Worm (Caenorhabditis elegans) whole organism, L3 larva: Measurements from ENCODE around the gene rnp-9.
A peak's percentile ranks its signal among the peaks of the same experiment; 100 is the strongest.

Experiments
- R02D3.7 ChIP-seq: fragments of 150-350 bp; optimal IDR thresholded peaks from 2 replicates; lab custom pipeline; 2014; ENCODE audit warnings: missing biosample characterization, missing genetic modification characterization
- aly-2 ChIP-seq: fragments of 150-350 bp; optimal IDR thresholded peaks from 2 replicates; lab custom pipeline; 2014; ENCODE audit warnings: missing biosample characterization, missing genetic modification characterization
- ceh-16 ChIP-seq: sonication (generic microtip); optimal IDR thresholded peaks from 2 replicates; lab custom pipeline; 2017; ENCODE audit warnings: missing biosample characterization, missing genetic modification characterization
- ceh-28 ChIP-seq: fragments of 150-350 bp; optimal IDR thresholded peaks from 2 replicates; lab custom pipeline; 2014; ENCODE audit warnings: missing biosample characterization, missing genetic modification reagents, missing genetic modification characterization
- ceh-82 ChIP-seq: fragments of 150-350 bp; optimal IDR thresholded peaks from 2 replicates; lab custom pipeline; 2014; ENCODE audit warnings: missing biosample characterization, missing genetic modification characterization
- egl-27 ChIP-seq: sonication (generic microtip); optimal IDR thresholded peaks from 4 replicates; lab custom pipeline; 2017; ENCODE audit warnings: missing biosample characterization, missing genetic modification reagents, missing genetic modification characterization
- egl-5 ChIP-seq: fragments of 150-350 bp; optimal IDR thresholded peaks from 2 replicates; lab custom pipeline; 2017; ENCODE audit warnings: missing biosample characterization, missing genetic modification reagents, missing genetic modification characterization, inconsistent platforms
- elt-1 ChIP-seq: fragments of 150-350 bp; optimal IDR thresholded peaks from 2 replicates; lab custom pipeline; 2014; ENCODE audit warnings: missing biosample characterization, missing genetic modification characterization
- elt-2 ChIP-seq: sonication (generic microtip); optimal IDR thresholded peaks from 2 replicates; lab custom pipeline; 2016; ENCODE audit warnings: missing genetic modification reagents, mild to moderate bottlenecking, missing genetic modification characterization, missing compliant biosample characterization
- elt-3 ChIP-seq, 3 experiments: fragments of 150-350 bp in 1 of 3; sonication (generic microtip) in 2 of 3; optimal IDR thresholded peaks; 2 replicates in 2 of 3; 4 replicates in 1 of 3; lab custom pipeline; 2014 to 2017; ENCODE audit warnings: missing biosample characterization in 3 of 3, missing genetic modification characterization in 3 of 3
- eor-1 ChIP-seq, 2 experiments: fragments of 150-350 bp; optimal IDR thresholded peaks; 2 replicates each; lab custom pipeline; 2014 to 2018; ENCODE audit warnings: missing biosample characterization in 2 of 2, missing genetic modification characterization in 2 of 2
- fkh-10 ChIP-seq: sonication (generic microtip); optimal IDR thresholded peaks from 2 replicates; lab custom pipeline; 2017; ENCODE audit warnings: missing biosample characterization, missing genetic modification reagents, missing genetic modification characterization
- fkh-2 ChIP-seq: fragments of 150-350 bp; optimal IDR thresholded peaks from 2 replicates; lab custom pipeline; 2014; ENCODE audit warnings: missing biosample characterization, missing genetic modification reagents, missing genetic modification characterization
- fos-1 ChIP-seq: fragments of 150-350 bp; optimal IDR thresholded peaks from 2 replicates; lab custom pipeline; 2014; ENCODE audit warnings: missing biosample characterization, missing genetic modification characterization
- hmg-11 ChIP-seq: sonication (generic microtip); optimal IDR thresholded peaks from 2 replicates; lab custom pipeline; 2016; ENCODE audit warnings: missing genetic modification characterization, missing compliant biosample characterization
- jun-1 ChIP-seq: fragments of 150-350 bp; optimal IDR thresholded peaks from 2 replicates; lab custom pipeline; 2014; ENCODE audit warnings: missing biosample characterization, missing genetic modification reagents, missing genetic modification characterization
- lin-15B ChIP-seq: fragments of 150-350 bp; optimal IDR thresholded peaks from 2 replicates; lab custom pipeline; 2014; ENCODE audit warnings: missing biosample characterization, missing genetic modification characterization
- lin-39 ChIP-seq: fragments of 150-350 bp; optimal IDR thresholded peaks from 2 replicates; lab custom pipeline; 2018; ENCODE audit warnings: missing biosample characterization, missing genetic modification reagents, missing genetic modification characterization
- lsy-12 ChIP-seq: sonication (generic microtip); optimal IDR thresholded peaks from 2 replicates; lab custom pipeline; 2016; ENCODE audit warnings: mild to moderate bottlenecking, missing genetic modification characterization, missing compliant biosample characterization
- mdl-1 ChIP-seq: fragments of 150-350 bp; optimal IDR thresholded peaks from 2 replicates; lab custom pipeline; 2014; ENCODE audit warnings: missing biosample characterization, missing genetic modification characterization
- mml-1 ChIP-seq: fragments of 150-350 bp; sonication (generic microtip); optimal IDR thresholded peaks from 3 replicates; lab custom pipeline; 2014; ENCODE audit warnings: missing biosample characterization, missing genetic modification characterization
- nfya-1 ChIP-seq: sonication (generic microtip); optimal IDR thresholded peaks from 2 replicates; lab custom pipeline; 2017; ENCODE audit warnings: missing genetic modification characterization, mild to moderate bottlenecking, missing compliant biosample characterization, antibody characterized with exemption, moderate library complexity; ENCODE audit not compliant: insufficient read depth
- nhr-11 ChIP-seq: fragments of 150-350 bp; optimal IDR thresholded peaks from 2 replicates; lab custom pipeline; 2014; ENCODE audit warnings: missing biosample characterization, missing genetic modification characterization
- nhr-12 ChIP-seq: fragments of 150-350 bp; optimal IDR thresholded peaks from 2 replicates; lab custom pipeline; 2014; ENCODE audit warnings: missing biosample characterization, missing genetic modification characterization
- nhr-23 ChIP-seq: fragments of 150-350 bp; optimal IDR thresholded peaks from 2 replicates; lab custom pipeline; 2014; ENCODE audit warnings: missing biosample characterization, missing genetic modification reagents, missing genetic modification characterization
- nhr-237 ChIP-seq: fragments of 150-350 bp; optimal IDR thresholded peaks from 2 replicates; lab custom pipeline; 2014; ENCODE audit warnings: missing biosample characterization, missing genetic modification characterization
- nhr-25 ChIP-seq: sonication (generic microtip); optimal IDR thresholded peaks from 2 replicates; lab custom pipeline; 2017; ENCODE audit warnings: missing biosample characterization, missing genetic modification characterization
- nhr-28 ChIP-seq: fragments of 150-350 bp; optimal IDR thresholded peaks from 2 replicates; lab custom pipeline; 2014; ENCODE audit warnings: missing biosample characterization, missing genetic modification characterization
- nhr-43 ChIP-seq: sonication (generic microtip); optimal IDR thresholded peaks from 2 replicates; lab custom pipeline; 2016; ENCODE audit warnings: mild to moderate bottlenecking, missing genetic modification characterization, missing compliant biosample characterization; ENCODE audit not compliant: poor library complexity, severe bottlenecking
- nhr-67 ChIP-seq: fragments of 150-350 bp; optimal IDR thresholded peaks from 2 replicates; lab custom pipeline; 2014; ENCODE audit warnings: missing biosample characterization, missing genetic modification characterization
- nhr-76 ChIP-seq: fragments of 150-350 bp; sonication (generic microtip); optimal IDR thresholded peaks from 5 replicates; lab custom pipeline; 2014; ENCODE audit warnings: missing biosample characterization, missing genetic modification characterization
- nhr-77 ChIP-seq: fragments of 150-350 bp; optimal IDR thresholded peaks from 2 replicates; lab custom pipeline; 2014; ENCODE audit warnings: missing biosample characterization, missing genetic modification characterization
- pha-4 ChIP-seq: fragments of 150-350 bp; optimal IDR thresholded peaks from 2 replicates; lab custom pipeline; 2014; ENCODE audit warnings: missing biosample characterization, missing genetic modification reagents, missing genetic modification characterization
- pqm-1 ChIP-seq: fragments of 150-350 bp; optimal IDR thresholded peaks from 2 replicates; lab custom pipeline; 2017; ENCODE audit warnings: missing biosample characterization, missing genetic modification characterization, inconsistent platforms
- sea-2 ChIP-seq: fragments of 150-350 bp; sonication (generic microtip); optimal IDR thresholded peaks from 4 replicates; lab custom pipeline; 2014; ENCODE audit warnings: missing biosample characterization, missing genetic modification reagents, missing genetic modification characterization
- skn-1 ChIP-seq: fragments of 150-350 bp; optimal IDR thresholded peaks from 2 replicates; lab custom pipeline; 2014; ENCODE audit warnings: missing biosample characterization, missing genetic modification characterization
- snpc-4 ChIP-seq: fragments of 150-350 bp; optimal IDR thresholded peaks from 2 replicates; lab custom pipeline; 2014; ENCODE audit warnings: missing biosample characterization, missing genetic modification characterization
- tbx-2 ChIP-seq: sonication (generic microtip); optimal IDR thresholded peaks from 2 replicates; lab custom pipeline; 2016; ENCODE audit warnings: mild to moderate bottlenecking, missing genetic modification characterization, missing compliant biosample characterization
- unc-39 ChIP-seq: sonication (generic microtip); optimal IDR thresholded peaks from 4 replicates; lab custom pipeline; 2017; ENCODE audit warnings: missing biosample characterization, missing genetic modification characterization
- unc-62 ChIP-seq: fragments of 150-350 bp; sonication (generic microtip); optimal IDR thresholded peaks from 4 replicates; lab custom pipeline; 2014; ENCODE audit warnings: missing biosample characterization, missing genetic modification reagents, missing genetic modification characterization
- zag-1 ChIP-seq: fragments of 150-350 bp; optimal IDR thresholded peaks from 2 replicates; lab custom pipeline; 2014; ENCODE audit warnings: missing biosample characterization, missing genetic modification characterization
- ztf-11 ChIP-seq: fragments of 150-350 bp; optimal IDR thresholded peaks from 2 replicates; lab custom pipeline; 2014; ENCODE audit warnings: missing biosample characterization, missing genetic modification characterization
- ztf-4 ChIP-seq: fragments of 150-350 bp; optimal IDR thresholded peaks from 2 replicates; lab custom pipeline; 2014; ENCODE audit warnings: missing biosample characterization, missing genetic modification characterization

Gene rnp-9

DNA sequence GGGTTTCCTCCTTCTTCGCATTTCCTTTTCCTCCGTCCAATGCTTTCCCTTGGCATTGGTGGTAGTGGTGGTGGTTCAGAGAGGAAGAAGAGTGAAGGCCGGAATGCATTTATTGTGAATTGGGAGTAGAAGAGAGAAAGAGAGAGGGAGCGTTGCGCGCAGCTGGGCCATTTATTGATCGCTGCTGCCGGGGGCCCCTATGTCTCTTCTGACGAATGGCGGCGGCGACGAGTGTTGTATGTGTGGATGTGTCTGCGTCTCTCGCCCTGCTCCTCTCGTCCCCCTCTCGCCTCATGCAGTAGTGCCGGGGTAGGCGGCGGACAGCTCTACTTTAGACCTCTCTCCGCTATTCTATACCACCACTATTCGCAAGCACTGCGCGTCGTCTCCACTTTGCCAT, 20.5 kb upstream of the rnp-9 start, which contains the start of gene unc-115:
unc-115 (plus strand) TSS at position 301 of the 400 bp plus-strand sequence.
- peak; percentile 56 for TF ChIP-seq elt-2
- peak; percentile 66 for TF ChIP-seq nhr-23 (tag; lab: Kevin White, UChicago)
- peak; percentile 35 for TF ChIP-seq lin-15B (tag; lab: Kevin White, UChicago)
- TF ChIP-seq nhr-77 (tag; lab: Kevin White, UChicago): no peak
- TF ChIP-seq nhr-25 (tag; lab: Kevin White, UChicago): peak; percentile 62
- TF ChIP-seq ceh-16 (tag; lab: Kevin White, UChicago): no peak
- no peak for TF ChIP-seq elt-3 (tag; optimal IDR thresholded peaks at IDR 0.05; lab: Kevin White, UChicago)
- no peak for TF ChIP-seq ztf-4 (tag; lab: Kevin White, UChicago)
- peak; percentile 71 for TF ChIP-seq ceh-82 (tag; lab: Kevin White, UChicago)
- peak; percentile 74 for TF ChIP-seq mdl-1
- TF ChIP-seq zag-1 (tag; lab: Kevin White, UChicago): peak; percentile 59
- peak; percentile 74 for TF ChIP-seq jun-1 (tag; lab: Kevin White, UChicago)
- peak; percentile 71 for TF ChIP-seq egl-27 (tag; lab: Kevin White, UChicago)
- peak; percentile 63 for TF ChIP-seq nhr-43 (tag; lab: Kevin White, UChicago)
- TF ChIP-seq pha-4 (tag; lab: Kevin White, UChicago): peak; percentile 81
- peak; percentile 91 for TF ChIP-seq lsy-12 (tag; lab: Kevin White, UChicago)
- peak; percentile 38 for TF ChIP-seq nhr-11 (tag; lab: Kevin White, UChicago)
- no peak for TF ChIP-seq nhr-237 (tag; lab: Kevin White, UChicago)
- no peak for TF ChIP-seq elt-1
- TF ChIP-seq unc-62 (GFP tag; lab: Kevin White, UChicago): peak; percentile 1
- TF ChIP-seq fos-1 (tag; lab: Kevin White, UChicago): no peak
- peak; percentile 58 for TF ChIP-seq egl-5 (tag; lab: Kevin White, UChicago)
- TF ChIP-seq hmg-11: peak; percentile 95
- peak; percentile 54 for TF ChIP-seq skn-1
- TF ChIP-seq R02D3.7: peak; percentile 67
- TF ChIP-seq tbx-2: peak; percentile 87
- TF ChIP-seq ceh-28 (tag; lab: Kevin White, UChicago): peak; percentile 90
- TF ChIP-seq snpc-4 (tag; lab: Kevin White, UChicago): peak; percentile 52
- peak; percentile 93 for TF ChIP-seq lin-39 (tag; lab: Kevin White, UChicago)
- peak; percentile 95 for TF ChIP-seq nfya-1 (tag; lab: Kevin White, UChicago)

DNA sequence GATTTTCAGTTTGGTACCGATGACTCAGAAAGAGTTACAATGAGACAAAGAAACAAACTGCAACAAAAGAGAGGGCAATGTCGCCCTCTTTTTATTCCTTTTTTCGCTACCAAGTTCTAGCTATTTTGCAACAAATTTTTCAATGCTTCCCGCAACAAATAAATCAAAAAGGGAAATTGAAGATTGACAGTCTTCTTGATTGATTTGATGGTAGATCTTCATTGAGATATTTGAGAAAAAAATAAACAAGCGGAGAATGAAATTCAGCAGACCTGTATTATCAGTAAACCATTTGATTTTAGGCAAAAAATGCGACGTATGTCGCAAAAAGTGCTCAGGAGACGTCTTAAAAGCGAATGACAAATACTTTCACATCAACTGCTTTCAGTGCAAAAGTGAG, 19.9 kb upstream of the rnp-9 start:
- no peak for TF ChIP-seq nhr-76
- no peak for TF ChIP-seq ceh-82 (tag; lab: Kevin White, UChicago)
- peak; percentile 92 for TF ChIP-seq unc-62 (GFP tag; lab: Kevin White, UChicago)
- TF ChIP-seq fkh-2: no peak
- TF ChIP-seq elt-3 (tag; optimal IDR thresholded peaks at IDR 0.05; lab: Kevin White, UChicago): no peak
- no peak for TF ChIP-seq nhr-77 (tag; lab: Kevin White, UChicago)
- peak; percentile 54 for TF ChIP-seq nhr-25 (tag; lab: Kevin White, UChicago)
- no peak for TF ChIP-seq sea-2
- TF ChIP-seq egl-5 (tag; lab: Kevin White, UChicago): no peak
- no peak for TF ChIP-seq ztf-4 (tag; lab: Kevin White, UChicago)
- TF ChIP-seq nhr-67: no peak
- no peak for TF ChIP-seq fos-1 (tag; lab: Kevin White, UChicago)
- TF ChIP-seq eor-1 (tag; optimal IDR thresholded peaks at IDR 0.05; lab: Kevin White, UChicago): no peak
- TF ChIP-seq mml-1 (tag; lab: Kevin White, UChicago): no peak
- no peak for TF ChIP-seq elt-1

DNA sequence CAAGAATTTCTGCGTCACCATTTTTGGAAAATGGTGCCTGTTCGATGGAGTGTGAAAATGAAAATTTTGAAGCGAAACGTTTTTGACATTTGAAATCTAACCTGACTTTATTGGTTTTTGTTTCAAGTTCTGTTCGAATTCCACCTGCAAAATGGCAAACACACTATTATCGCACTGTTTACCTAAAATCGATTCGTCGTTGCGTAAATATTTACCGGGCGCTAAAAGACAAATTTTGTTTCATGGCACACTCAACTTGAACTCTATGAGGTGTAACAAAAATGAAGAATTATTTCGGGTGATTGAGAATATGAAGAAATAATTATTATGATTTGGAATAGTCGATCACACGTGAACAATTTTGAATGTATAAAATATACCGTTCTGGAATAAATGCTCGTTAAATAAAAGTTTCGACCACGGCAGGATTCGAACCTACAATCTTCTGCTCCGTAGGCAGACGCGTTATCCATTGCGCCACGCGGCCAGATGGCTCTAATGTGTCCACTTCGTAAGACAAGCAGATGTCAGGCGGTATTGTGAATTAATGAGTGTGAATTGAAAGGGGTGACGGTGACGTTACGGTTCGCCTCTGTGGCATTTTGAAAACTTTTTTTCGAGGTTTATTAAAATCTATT, 18.8 kb upstream of the rnp-9 start:
- TF ChIP-seq unc-39 (no peak), skn-1 (no peak), ztf-11 (no peak), eor-1 (tag; optimal IDR thresholded peaks at IDR 0.05; lab: Kevin White, UChicago) (no peak), elt-3 (tag; optimal IDR thresholded peaks at IDR 0.05; lab: Kevin White, UChicago) (no peak), aly-2 (no peak), fkh-10 (GFP tag; lab: Kevin White, UChicago) (no peak), nhr-12 (tag; lab: Kevin White, UChicago) (no peak), egl-27 (tag; lab: Kevin White, UChicago) (no peak), hmg-11 (no peak), R02D3.7 (no peak), lin-15B (tag; lab: Kevin White, UChicago) (no peak), nhr-67 (no peak), nhr-28 (tag; lab: Kevin White, UChicago) (no peak), egl-5 (tag; lab: Kevin White, UChicago) (no peak), nhr-43 (tag; lab: Kevin White, UChicago) (peak; percentile 45), nhr-237 (tag; lab: Kevin White, UChicago) (no peak), pha-4 (tag; lab: Kevin White, UChicago) (peak; percentile 97), lin-39 (tag; lab: Kevin White, UChicago) (no peak), ceh-16 (tag; lab: Kevin White, UChicago) (no peak), elt-2 (peak; percentile 24), nhr-23 (tag; lab: Kevin White, UChicago) (no peak), elt-1 (no peak), pqm-1 (tag; lab: Kevin White, UChicago) (no peak), nfya-1 (tag; lab: Kevin White, UChicago) (no peak)
